Worm (Caenorhabditis elegans) whole organism, L4 larva: ENCODE results near the gene inx-6.

Experiments
- F37D6.2 ChIP-seq: sonication (generic microtip); optimal IDR thresholded peaks from 2 replicates; lab custom pipeline; 2016; ENCODE audit warnings: mild to moderate bottlenecking, missing genetic modification characterization, missing compliant biosample characterization
- R02D3.7 ChIP-seq: fragments of 150-350 bp; sonication (generic microtip); optimal IDR thresholded peaks from 3 replicates; lab custom pipeline; 2014; ENCODE audit warnings: missing biosample characterization, missing genetic modification characterization
- Y48G9A.11 ChIP-seq: fragments of 200-800 bp; sonication (Bioruptor generic); IDR thresholded peaks from 2 replicates; pipeline ENCODE4 v1.3.6; 2022; ENCODE audit warnings: missing genetic modification reagents, missing genetic modification characterization, missing compliant biosample characterization
- Y5F2A.4 ChIP-seq: fragments of 200-800 bp; sonication (Bioruptor generic); optimal IDR thresholded peaks from 2 replicates; lab custom pipeline; 2018; ENCODE audit warnings: mild to moderate bottlenecking, missing genetic modification characterization, missing compliant biosample characterization
- ZK337.2 ChIP-seq: fragments of 200-800 bp; sonication (Bioruptor generic); IDR thresholded peaks from 2 replicates; pipeline ENCODE4 v1.3.6; 2022; ENCODE audit warnings: missing genetic modification reagents, missing genetic modification characterization, missing compliant biosample characterization
- ZK546.5 ChIP-seq, 2 experiments: sonication (generic microtip); optimal IDR thresholded peaks; 2 replicates each; lab custom pipeline; 2017; ENCODE audit warnings: missing biosample characterization in 2 of 2, missing genetic modification characterization in 2 of 2
- aly-2 ChIP-seq: sonication (generic microtip); optimal IDR thresholded peaks from 2 replicates; lab custom pipeline; 2018; ENCODE audit warnings: missing biosample characterization, missing genetic modification characterization
- ceh-20 ChIP-seq: fragments of 200-800 bp; sonication (Bioruptor generic); IDR thresholded peaks from 2 replicates; pipeline ENCODE4 v1.3.6; 2022; ENCODE audit warnings: missing genetic modification reagents, missing genetic modification characterization, missing compliant biosample characterization
- ceh-28 ChIP-seq: fragments of 150-350 bp; optimal IDR thresholded peaks from 2 replicates; lab custom pipeline; 2014; ENCODE audit warnings: missing biosample characterization, missing genetic modification reagents, missing genetic modification characterization
- ceh-32 ChIP-seq: sonication (generic microtip); optimal IDR thresholded peaks from 2 replicates; lab custom pipeline; 2016; ENCODE audit warnings: mild to moderate bottlenecking, missing genetic modification characterization, missing compliant biosample characterization; ENCODE audit not compliant: poor library complexity
- ceh-44 ChIP-seq: fragments of 200-800 bp; sonication (Bioruptor generic); IDR thresholded peaks from 2 replicates; pipeline ENCODE4 v1.3.6; 2022; ENCODE audit warnings: missing genetic modification reagents, missing genetic modification characterization, missing compliant biosample characterization
- ceh-62 ChIP-seq: sonication (generic microtip); optimal IDR thresholded peaks from 2 replicates; lab custom pipeline; 2017; ENCODE audit warnings: missing biosample characterization, missing genetic modification characterization
- ctbp-1 ChIP-seq: fragments of 200-800 bp; sonication (Bioruptor generic); IDR thresholded peaks from 2 replicates; pipeline ENCODE4 v1.3.6; 2022; ENCODE audit warnings: missing genetic modification reagents, missing genetic modification characterization, missing compliant biosample characterization
- daf-16 ChIP-seq, 3 experiments: sonication (generic microtip); optimal IDR thresholded peaks; 2 replicates each; lab custom pipeline; 2016 to 2017; ENCODE audit warnings: missing genetic modification characterization in 3 of 3, missing genetic modification reagents in 3 of 3, mild to moderate bottlenecking in 2 of 3, missing compliant biosample characterization in 2 of 3, missing biosample characterization in 1 of 3, moderate library complexity in 1 of 3
- dve-1 ChIP-seq: sonication (generic microtip); optimal IDR thresholded peaks from 2 replicates; lab custom pipeline; 2017; ENCODE audit warnings: antibody characterized with exemption, mild to moderate bottlenecking, missing genetic modification characterization, missing compliant biosample characterization; ENCODE audit not compliant: insufficient read depth
- egl-27 ChIP-seq: sonication (generic microtip); optimal IDR thresholded peaks from 3 replicates; lab custom pipeline; 2017; ENCODE audit warnings: missing biosample characterization, missing genetic modification reagents, missing genetic modification characterization
- fkh-10 ChIP-seq: fragments of 150-350 bp; optimal IDR thresholded peaks from 2 replicates; lab custom pipeline; 2014; ENCODE audit warnings: missing biosample characterization, missing genetic modification reagents, missing genetic modification characterization
- hlh-30 ChIP-seq: sonication (generic microtip); optimal IDR thresholded peaks from 2 replicates; lab custom pipeline; 2017; ENCODE audit warnings: antibody characterized with exemption, mild to moderate bottlenecking, missing genetic modification characterization, missing compliant biosample characterization; ENCODE audit not compliant: insufficient read depth
- hmg-1.1 ChIP-seq: fragments of 200-800 bp; sonication (Bioruptor generic); IDR thresholded peaks from 2 replicates; pipeline ENCODE4 v1.3.6; 2022; ENCODE audit warnings: missing genetic modification reagents, missing genetic modification characterization, missing compliant biosample characterization
- jun-1 ChIP-seq: fragments of 150-350 bp; optimal IDR thresholded peaks from 2 replicates; lab custom pipeline; 2014; ENCODE audit warnings: missing biosample characterization, missing genetic modification reagents, missing genetic modification characterization
- lim-7 ChIP-seq: fragments of 200-800 bp; sonication (Bioruptor generic); IDR thresholded peaks from 2 replicates; pipeline ENCODE4 v1.3.6; 2022; ENCODE audit warnings: missing genetic modification characterization, missing compliant biosample characterization
- lin-1 ChIP-seq: fragments of 200-800 bp; sonication (Bioruptor generic); IDR thresholded peaks from 2 replicates; pipeline ENCODE4 v1.3.6; 2022; ENCODE audit warnings: missing genetic modification reagents, missing genetic modification characterization, missing compliant biosample characterization
- lin-38 ChIP-seq: fragments of 200-800 bp; sonication (Bioruptor generic); IDR thresholded peaks from 2 replicates; pipeline ENCODE4 v1.3.6; 2022; ENCODE audit warnings: missing genetic modification reagents, missing genetic modification characterization, missing compliant biosample characterization
- lin-39 ChIP-seq: fragments of 150-350 bp; optimal IDR thresholded peaks from 2 replicates; lab custom pipeline; 2014; ENCODE audit warnings: missing biosample characterization, missing genetic modification reagents, missing genetic modification characterization
- madf-9 ChIP-seq: fragments of 200-800 bp; sonication (Bioruptor generic); conservative IDR thresholded peaks from 2 replicates; pipeline ENCODE4 v1.3.6; 2022; ENCODE audit warnings: missing genetic modification reagents, missing genetic modification characterization, missing compliant biosample characterization
- mdl-1 ChIP-seq, 2 experiments: fragments of 150-350 bp in 1 of 2; sonication (generic microtip) in 1 of 2; optimal IDR thresholded peaks; 2 replicates each; lab custom pipeline; 2014 to 2017; ENCODE audit warnings: missing biosample characterization in 2 of 2, missing genetic modification characterization in 2 of 2
- mxl-2 ChIP-seq: fragments of 200-800 bp; sonication (Bioruptor generic); conservative IDR thresholded peaks from 2 replicates; pipeline ENCODE4 v1.3.6; 2022; ENCODE audit warnings: missing genetic modification reagents, missing genetic modification characterization, missing compliant biosample characterization
- mxl-3 ChIP-seq: fragments of 200-800 bp; sonication (Bioruptor generic); optimal IDR thresholded peaks from 2 replicates; lab custom pipeline; 2018; ENCODE audit warnings: mild to moderate bottlenecking, missing genetic modification characterization, missing compliant biosample characterization
- nhr-10 ChIP-seq: fragments of 150-350 bp; optimal IDR thresholded peaks from 2 replicates; lab custom pipeline; 2014; ENCODE audit warnings: missing biosample characterization, missing genetic modification characterization
- nhr-102 ChIP-seq: sonication (generic microtip); optimal IDR thresholded peaks from 2 replicates; lab custom pipeline; 2016; ENCODE audit warnings: mild to moderate bottlenecking, missing genetic modification characterization, moderate library complexity, missing compliant biosample characterization
- nhr-111 ChIP-seq: fragments of 200-800 bp; sonication (Bioruptor generic); optimal IDR thresholded peaks from 2 replicates; lab custom pipeline; 2018; ENCODE audit warnings: mild to moderate bottlenecking, missing genetic modification characterization, missing compliant biosample characterization
- nhr-237 ChIP-seq: sonication (generic microtip); optimal IDR thresholded peaks from 2 replicates; lab custom pipeline; 2017; ENCODE audit warnings: missing biosample characterization, missing genetic modification characterization
- nhr-25 ChIP-seq: sonication (generic microtip); optimal IDR thresholded peaks from 2 replicates; lab custom pipeline; 2017; ENCODE audit warnings: missing genetic modification characterization, mild to moderate bottlenecking, missing compliant biosample characterization, antibody characterized with exemption, moderate library complexity, borderline replicate concordance; ENCODE audit not compliant: insufficient read depth
- nhr-28 ChIP-seq: fragments of 150-350 bp; optimal IDR thresholded peaks from 2 replicates; lab custom pipeline; 2014; ENCODE audit warnings: missing biosample characterization, missing genetic modification characterization
- nhr-41 ChIP-seq: fragments of 200-800 bp; sonication (Bioruptor generic); IDR thresholded peaks from 2 replicates; pipeline ENCODE4 v1.3.6; 2022; ENCODE audit warnings: missing genetic modification reagents, missing genetic modification characterization, missing compliant biosample characterization
- nhr-42 ChIP-seq: fragments of 200-800 bp; sonication (Bioruptor generic); IDR thresholded peaks from 2 replicates; pipeline ENCODE4 v1.3.6; 2022; ENCODE audit warnings: missing genetic modification characterization, missing compliant biosample characterization
- nhr-48 ChIP-seq: sonication (generic microtip); optimal IDR thresholded peaks from 2 replicates; lab custom pipeline; 2016; ENCODE audit warnings: mild to moderate bottlenecking, missing genetic modification characterization, missing compliant biosample characterization
- nhr-76 ChIP-seq: fragments of 150-350 bp; optimal IDR thresholded peaks from 2 replicates; lab custom pipeline; 2014; ENCODE audit warnings: missing biosample characterization, missing genetic modification characterization
- php-3 ChIP-seq: fragments of 200-800 bp; sonication (Bioruptor generic); IDR thresholded peaks from 2 replicates; pipeline ENCODE4 v1.3.6; 2022; ENCODE audit warnings: missing genetic modification reagents, missing genetic modification characterization, missing compliant biosample characterization
- saeg-2 ChIP-seq: fragments of 200-800 bp; sonication (Bioruptor generic); IDR thresholded peaks from 2 replicates; pipeline ENCODE4 v1.3.6; 2022; ENCODE audit warnings: missing genetic modification reagents, missing genetic modification characterization, missing compliant biosample characterization
- sdz-12 ChIP-seq: fragments of 200-800 bp; sonication (Bioruptor generic); optimal IDR thresholded peaks from 2 replicates; lab custom pipeline; 2018; ENCODE audit warnings: mild to moderate bottlenecking, missing genetic modification characterization, missing compliant biosample characterization
- set-16 ChIP-seq: fragments of 200-800 bp; sonication (Bioruptor generic); IDR thresholded peaks from 2 replicates; pipeline ENCODE4 v1.3.6; 2022; ENCODE audit warnings: missing genetic modification reagents, missing genetic modification characterization, missing compliant biosample characterization
- skn-1 ChIP-seq: fragments of 150-350 bp; optimal IDR thresholded peaks from 2 replicates; lab custom pipeline; 2014; ENCODE audit warnings: missing biosample characterization, missing genetic modification characterization
- spr-3 ChIP-seq: fragments of 200-800 bp; sonication (Bioruptor generic); optimal IDR thresholded peaks from 2 replicates; lab custom pipeline; 2018; ENCODE audit warnings: mild to moderate bottlenecking, missing genetic modification characterization, missing compliant biosample characterization
- tag-97 ChIP-seq: fragments of 200-800 bp; sonication (Bioruptor generic); IDR thresholded peaks from 2 replicates; pipeline ENCODE4 v1.3.6; 2022; ENCODE audit warnings: missing genetic modification characterization, missing compliant biosample characterization
- tra-1 ChIP-seq: fragments of 200-800 bp; sonication (Bioruptor generic); IDR thresholded peaks from 2 replicates; pipeline ENCODE4 v1.3.6; 2022; ENCODE audit warnings: missing genetic modification reagents, missing genetic modification characterization, missing compliant biosample characterization
- vab-7 ChIP-seq: fragments of 200-800 bp; sonication (Bioruptor generic); IDR thresholded peaks from 2 replicates; pipeline ENCODE4 v1.3.6; 2022; ENCODE audit warnings: missing genetic modification reagents, missing genetic modification characterization, missing compliant biosample characterization
- zag-1 ChIP-seq: fragments of 150-350 bp; optimal IDR thresholded peaks from 2 replicates; lab custom pipeline; 2014; ENCODE audit warnings: missing biosample characterization, missing genetic modification characterization
- zfp-3 ChIP-seq: fragments of 200-800 bp; sonication (Bioruptor generic); conservative IDR thresholded peaks from 2 replicates; pipeline ENCODE4 v1.3.6; 2022; ENCODE audit warnings: missing genetic modification reagents, missing genetic modification characterization, missing compliant biosample characterization
- ztf-11 ChIP-seq: fragments of 150-350 bp; optimal IDR thresholded peaks from 2 replicates; lab custom pipeline; 2014; ENCODE audit warnings: missing biosample characterization, missing genetic modification characterization
- ztf-7 ChIP-seq: fragments of 150-350 bp; optimal IDR thresholded peaks from 2 replicates; lab custom pipeline; 2014; ENCODE audit warnings: missing biosample characterization, missing genetic modification characterization

Gene inx-6

DNA sequence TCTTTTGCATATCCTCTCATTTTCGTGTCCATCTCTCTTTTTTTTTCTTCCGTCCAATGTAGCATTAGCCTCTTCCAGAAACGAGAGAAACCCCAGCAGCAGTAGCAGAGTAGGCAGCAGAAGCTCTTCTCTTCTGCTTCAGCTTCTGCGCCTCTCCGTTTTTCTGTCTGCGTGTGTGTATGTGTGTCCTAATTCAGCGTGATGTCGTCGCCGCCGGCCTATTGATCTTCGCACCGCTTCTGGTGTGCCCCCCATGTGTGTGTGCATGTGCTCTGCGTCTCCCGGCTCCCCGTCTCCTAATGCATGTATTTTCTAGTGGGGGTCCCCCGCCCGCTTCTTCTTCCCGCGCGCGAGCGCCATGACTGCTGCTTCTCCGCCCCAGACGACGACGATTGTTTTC, 25.0 kb downstream of the inx-6 start (continued):
- no peak for TF ChIP-seq nhr-42
- 0 out of 2 replicates have a peak, but pooled peaks have one; percentile 27 for TF ChIP-seq ceh-44 (GFP tag; lab: Robert Waterston, UW)
- no peak for TF ChIP-seq nhr-111
- no peak for TF ChIP-seq nhr-10 (tag; lab: Kevin White, UChicago)
- 0 out of 2 replicates have a peak, but pooled peaks have one; percentile 16 for TF ChIP-seq tra-1
- no peak for TF ChIP-seq skn-1 (tag; lab: Kevin White, UChicago)
- peak; percentile 68; the same call in 1 of the 2 replicates for TF ChIP-seq vab-7 (GFP tag; lab: Robert Waterston, UW)
- no peak for TF ChIP-seq madf-9
- TF ChIP-seq php-3 (GFP tag; lab: Robert Waterston, UW) = no peak
- no peak for TF ChIP-seq nhr-28 (tag; lab: Kevin White, UChicago)
- no peak for TF ChIP-seq ceh-28 (tag; lab: Kevin White, UChicago)
- no peak for TF ChIP-seq ceh-32 (tag; lab: Kevin White, UChicago)
- TF ChIP-seq nhr-237 = no peak
- no peak for TF ChIP-seq sdz-12 (GFP tag; lab: Kevin White, UChicago)
- peak; percentile 60 for TF ChIP-seq fkh-10 (GFP tag; lab: Kevin White, UChicago)
- peak; percentile 74 for TF ChIP-seq ctbp-1 (GFP tag; lab: Robert Waterston, UW)
- no peak for TF ChIP-seq nhr-76 (tag; lab: Kevin White, UChicago)
- TF ChIP-seq nhr-41 (GFP tag; lab: Robert Waterston, UW) = no peak
- TF ChIP-seq lin-39 (tag; lab: Kevin White, UChicago) = no peak
- TF ChIP-seq spr-3 (GFP tag; lab: Kevin White, UChicago) = no peak
- no peak for TF ChIP-seq ZK546.5 (tag; optimal IDR thresholded peaks at IDR 0.05; lab: Kevin White, UChicago)
- no peak for TF ChIP-seq saeg-2 (GFP tag; lab: Robert Waterston, UW)
- no peak for TF ChIP-seq ztf-11 (tag; lab: Kevin White, UChicago)
- TF ChIP-seq ceh-62 (tag; lab: Kevin White, UChicago) = no peak
- 0 out of 2 replicates have a peak, but pooled peaks have one; percentile 22 for TF ChIP-seq ceh-20 (GFP tag; lab: Robert Waterston, UW)
- TF ChIP-seq F37D6.2 = peak; percentile 72
- TF ChIP-seq zfp-3 (GFP tag; lab: Robert Waterston, UW) = no peak
- no peak for TF ChIP-seq zag-1 (tag; lab: Kevin White, UChicago)
- no peak for TF ChIP-seq ztf-7
- TF ChIP-seq daf-16 (GFP tag; optimal IDR thresholded peaks at IDR 0.05; lab: Kevin White, UChicago) = no peak
- no peak for TF ChIP-seq daf-16 (tag; optimal IDR thresholded peaks at IDR 0.05; lab: Kevin White, UChicago)
- TF ChIP-seq egl-27 (tag; lab: Kevin White, UChicago) = no peak
- no peak for TF ChIP-seq ZK337.2 (GFP tag; lab: Robert Waterston, UW)
- TF ChIP-seq Y5F2A.4 (GFP tag; lab: Kevin White, UChicago) = no peak
- no peak for TF ChIP-seq dve-1 (tag; lab: Kevin White, UChicago)
- 0 out of 2 replicates have a peak, but pooled peaks have one; percentile 52 for TF ChIP-seq mxl-2
- no peak for TF ChIP-seq R02D3.7
- TF ChIP-seq aly-2 (tag; lab: Kevin White, UChicago) = no peak
- TF ChIP-seq tag-97 = 0 out of 2 replicates have a peak, but pooled peaks have one; percentile 14
- peak; percentile 68 to 77 for TF ChIP-seq mdl-1 (tag; optimal IDR thresholded peaks at IDR 0.05; lab: Kevin White, UChicago)
- no peak for TF ChIP-seq lin-38 (GFP tag; lab: Robert Waterston, UW)
- TF ChIP-seq mxl-3 (GFP tag; lab: Kevin White, UChicago) = peak; percentile 76
- no peak for TF ChIP-seq lim-7 (GFP tag; lab: Robert Waterston, UW)
- TF ChIP-seq hlh-30 = peak; percentile 82
- peak; percentile 85 for TF ChIP-seq hmg-1.1 (GFP tag; lab: Robert Waterston, UW)
- no peak for TF ChIP-seq nhr-102 (tag; lab: Kevin White, UChicago)
- TF ChIP-seq lin-1 (GFP tag; lab: Robert Waterston, UW) = no peak
- TF ChIP-seq jun-1 = no peak
- TF ChIP-seq Y48G9A.11 (GFP tag; lab: Robert Waterston, UW) = no peak
- TF ChIP-seq nhr-48 (tag; lab: Kevin White, UChicago) = no peak
- TF ChIP-seq set-16 (GFP tag; lab: Robert Waterston, UW) = peak; percentile 93
- no peak for TF ChIP-seq nhr-25 (tag; lab: Kevin White, UChicago)
